Fruit fly (Drosophila melanogaster) whole organism, adult: Measurements from ENCODE around the gene RabX6.

Source experiments
- CG5204 ChIP-seq: fragments of 200-800 bp; sonication (Bioruptor generic); optimal IDR thresholded peaks from 2 replicates; lab custom pipeline; 2016; ENCODE audit warnings: missing biosample characterization, missing genetic modification characterization
- CG7045 ChIP-seq: fragments of 200-800 bp; sonication (Bioruptor generic); optimal IDR thresholded peaks from 2 replicates; lab custom pipeline; 2017; ENCODE audit warnings: missing biosample characterization, mild to moderate bottlenecking, missing genetic modification characterization
- cic ChIP-seq: fragments of 200-800 bp; sonication (Bioruptor generic); optimal IDR thresholded peaks from 2 replicates; lab custom pipeline; 2017; ENCODE audit warnings: missing biosample characterization, mild to moderate bottlenecking, missing genetic modification characterization, moderate library complexity
- ovo ChIP-seq: fragments of 200-800 bp; sonication (Bioruptor generic); optimal IDR thresholded peaks from 2 replicates; lab custom pipeline; 2016; ENCODE audit warnings: missing biosample characterization, missing genetic modification characterization

- TF ChIP-seq CG5204 (GFP tag; lab: Kevin White, UChicago) (no peak), ovo (no peak), cic (peak; percentile 60), CG7045 (GFP tag; lab: Kevin White, UChicago) (no peak)
Observed at dm6 chr3L:648155-649024, 41.9 kb upstream of the RabX6 start, which contains the start of gene Gale.
